Worm (Caenorhabditis elegans) whole organism, late embryonic: ENCODE measurements around the gene Y43F8B.3.

ENCODE experiments used
- F13H6.1 ChIP-seq: sonication (generic microtip); optimal IDR thresholded peaks from 2 replicates; lab custom pipeline; 2016; ENCODE audit warnings: missing genetic modification characterization, missing compliant biosample characterization
- K02D7.2 ChIP-seq: sonication (generic microtip); optimal IDR thresholded peaks from 2 replicates; lab custom pipeline; 2017; ENCODE audit warnings: mild to moderate bottlenecking, missing genetic modification characterization, missing compliant biosample characterization
- Y22D7AL.16 ChIP-seq: sonication (generic microtip); optimal IDR thresholded peaks from 2 replicates; lab custom pipeline; 2016; ENCODE audit warnings: missing genetic modification characterization, missing compliant biosample characterization
- ahr-1 ChIP-seq: sonication (generic microtip); optimal IDR thresholded peaks from 2 replicates; lab custom pipeline; 2016; ENCODE audit warnings: missing genetic modification characterization, missing compliant biosample characterization
- ama-1 ChIP-seq: fragments of 150-350 bp; optimal IDR thresholded peaks from 2 replicates; lab custom pipeline; 2014
- ceh-14 ChIP-seq: sonication (generic microtip); optimal IDR thresholded peaks from 2 replicates; lab custom pipeline; 2016; ENCODE audit warnings: missing genotype, missing genetic modification characterization, missing compliant biosample characterization
- ceh-18 ChIP-seq: sonication (generic microtip); optimal IDR thresholded peaks from 2 replicates; lab custom pipeline; 2016; ENCODE audit warnings: missing genetic modification characterization, missing compliant biosample characterization
- ceh-2 ChIP-seq: sonication (generic microtip); optimal IDR thresholded peaks from 2 replicates; lab custom pipeline; 2016; ENCODE audit warnings: missing genotype, missing genetic modification characterization, missing compliant biosample characterization
- ceh-22 ChIP-seq: sonication (generic microtip); optimal IDR thresholded peaks from 2 replicates; lab custom pipeline; 2017; ENCODE audit warnings: missing biosample characterization, missing genetic modification characterization
- ceh-31 ChIP-seq: sonication (generic microtip); optimal IDR thresholded peaks from 2 replicates; lab custom pipeline; 2016; ENCODE audit warnings: missing genetic modification characterization, missing compliant biosample characterization
- ceh-45 ChIP-seq: fragments of 200-800 bp; sonication (Bioruptor generic); IDR thresholded peaks from 2 replicates; pipeline ENCODE4 v1.3.6; 2022; ENCODE audit warnings: missing genetic modification reagents, missing genetic modification characterization, missing compliant biosample characterization
- che-1 ChIP-seq: sonication (generic microtip); optimal IDR thresholded peaks from 2 replicates; lab custom pipeline; 2016; ENCODE audit warnings: mild to moderate bottlenecking, missing genetic modification characterization, missing compliant biosample characterization
- dmd-4 ChIP-seq: sonication (generic microtip); optimal IDR thresholded peaks from 2 replicates; lab custom pipeline; 2016; ENCODE audit warnings: borderline replicate concordance, missing genetic modification characterization, missing compliant biosample characterization
- dve-1 ChIP-seq: sonication (generic microtip); optimal IDR thresholded peaks from 2 replicates; lab custom pipeline; 2017; ENCODE audit warnings: antibody characterized with exemption, mild to moderate bottlenecking, missing genetic modification characterization, missing compliant biosample characterization
- elt-4 ChIP-seq: sonication (generic microtip); optimal IDR thresholded peaks from 2 replicates; lab custom pipeline; 2016; ENCODE audit warnings: missing genetic modification characterization, missing compliant biosample characterization
- ets-4 ChIP-seq: sonication (generic microtip); optimal IDR thresholded peaks from 2 replicates; lab custom pipeline; 2016; ENCODE audit warnings: missing genetic modification characterization, missing compliant biosample characterization
- fax-1 ChIP-seq: sonication (generic microtip); optimal IDR thresholded peaks from 2 replicates; lab custom pipeline; 2016; ENCODE audit warnings: missing genotype, missing genetic modification characterization, missing compliant biosample characterization
- fkh-10 ChIP-seq: fragments of 150-350 bp; optimal IDR thresholded peaks from 2 replicates; lab custom pipeline; 2014; ENCODE audit warnings: missing biosample characterization, missing genetic modification reagents, missing genetic modification characterization
- fkh-6 ChIP-seq: sonication (generic microtip); optimal IDR thresholded peaks from 2 replicates; lab custom pipeline; 2016; ENCODE audit warnings: missing genetic modification characterization, missing compliant biosample characterization
- gmeb-2 ChIP-seq: sonication (generic microtip); optimal IDR thresholded peaks from 2 replicates; lab custom pipeline; 2016; ENCODE audit warnings: missing genetic modification characterization, inconsistent platforms, missing compliant biosample characterization
- hlh-15 ChIP-seq: sonication (generic microtip); optimal IDR thresholded peaks from 2 replicates; lab custom pipeline; 2016; ENCODE audit warnings: missing genetic modification characterization, missing compliant biosample characterization
- hlh-30 ChIP-seq: sonication (generic microtip); optimal IDR thresholded peaks from 2 replicates; lab custom pipeline; 2017; ENCODE audit warnings: antibody characterized with exemption, missing genetic modification characterization, missing compliant biosample characterization; ENCODE audit not compliant: insufficient read depth
- hlh-8 ChIP-seq: sonication (generic microtip); optimal IDR thresholded peaks from 2 replicates; lab custom pipeline; 2016; ENCODE audit warnings: missing genotype, missing genetic modification characterization, missing compliant biosample characterization
- lim-6 ChIP-seq: sonication (generic microtip); optimal IDR thresholded peaks from 2 replicates; lab custom pipeline; 2016; ENCODE audit warnings: missing genetic modification characterization, missing compliant biosample characterization
- lin-11 ChIP-seq: fragments of 200-800 bp; sonication (Bioruptor generic); optimal IDR thresholded peaks from 2 replicates; lab custom pipeline; 2018; ENCODE audit warnings: mild to moderate bottlenecking, missing genetic modification characterization, missing compliant biosample characterization
- madf-2 ChIP-seq: sonication (generic microtip); optimal IDR thresholded peaks from 2 replicates; lab custom pipeline; 2017; ENCODE audit warnings: missing genetic modification characterization, missing compliant biosample characterization
- nhr-11 ChIP-seq: fragments of 150-350 bp; optimal IDR thresholded peaks from 2 replicates; lab custom pipeline; 2014; ENCODE audit warnings: missing biosample characterization, missing genetic modification characterization
- odd-2 ChIP-seq: sonication (generic microtip); optimal IDR thresholded peaks from 2 replicates; lab custom pipeline; 2017; ENCODE audit warnings: antibody characterized with exemption, mild to moderate bottlenecking, missing genetic modification characterization, missing compliant biosample characterization
- pag-3 ChIP-seq: sonication (generic microtip); optimal IDR thresholded peaks from 2 replicates; lab custom pipeline; 2016; ENCODE audit warnings: missing compliant biosample characterization, missing genetic modification characterization, borderline replicate concordance
- pat-9 ChIP-seq: fragments of 200-800 bp; sonication (Bioruptor generic); optimal IDR thresholded peaks from 2 replicates; lab custom pipeline; 2018; ENCODE audit warnings: mild to moderate bottlenecking, missing genetic modification characterization, moderate library complexity, missing compliant biosample characterization
- pha-4 ChIP-seq: fragments of 150-350 bp; optimal IDR thresholded peaks from 2 replicates; lab custom pipeline; 2018; ENCODE audit warnings: missing biosample characterization, missing genetic modification reagents, missing genetic modification characterization
- pros-1 ChIP-seq: fragments of 150-350 bp; optimal IDR thresholded peaks from 2 replicates; lab custom pipeline; 2014; ENCODE audit warnings: missing biosample characterization, missing genetic modification reagents, missing genetic modification characterization
- rnt-1 ChIP-seq: sonication (generic microtip); optimal IDR thresholded peaks from 2 replicates; lab custom pipeline; 2016; ENCODE audit warnings: missing genetic modification characterization, missing compliant biosample characterization
- sox-4 ChIP-seq: sonication (generic microtip); optimal IDR thresholded peaks from 2 replicates; lab custom pipeline; 2017; ENCODE audit warnings: mild to moderate bottlenecking, missing genetic modification characterization, inconsistent platforms, missing compliant biosample characterization
- tbx-7 ChIP-seq: sonication (generic microtip); optimal IDR thresholded peaks from 2 replicates; lab custom pipeline; 2016; ENCODE audit warnings: missing genotype, missing genetic modification characterization, missing compliant biosample characterization
- ttx-3 ChIP-seq: sonication (generic microtip); optimal IDR thresholded peaks from 2 replicates; lab custom pipeline; 2016; ENCODE audit warnings: missing genetic modification reagents, missing genetic modification characterization, missing compliant biosample characterization
- unc-42 ChIP-seq: sonication (generic microtip); optimal IDR thresholded peaks from 2 replicates; lab custom pipeline; 2016; ENCODE audit warnings: missing genotype, missing genetic modification characterization, missing compliant biosample characterization
- unc-86 ChIP-seq: sonication (generic microtip); optimal IDR thresholded peaks from 2 replicates; lab custom pipeline; 2016; ENCODE audit warnings: missing genetic modification characterization, missing compliant biosample characterization
- ztf-16 ChIP-seq: sonication (generic microtip); optimal IDR thresholded peaks from 2 replicates; lab custom pipeline; 2017; ENCODE audit warnings: missing genetic modification characterization, missing compliant biosample characterization

Gene Y43F8B.3

DNA sequence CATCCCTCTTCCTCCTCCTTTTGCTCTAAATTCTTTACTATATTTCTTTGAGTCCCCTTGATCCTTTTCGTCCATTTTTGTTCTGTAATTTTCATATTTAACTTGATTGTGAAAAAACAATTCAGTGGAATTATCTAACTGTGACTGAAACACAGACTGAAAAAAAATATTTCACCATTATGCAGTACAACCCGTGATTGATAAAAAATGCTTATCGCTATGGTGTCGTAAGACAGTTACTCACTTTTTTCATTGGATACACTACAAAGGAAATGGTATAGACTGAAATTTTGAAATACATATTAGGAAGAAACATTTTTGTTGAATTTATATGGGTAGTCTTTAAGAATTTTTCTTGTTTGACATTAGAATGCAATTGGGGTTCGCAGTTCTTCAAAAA lies 35.3 kb upstream of the Y43F8B.3 start, which contains the start of gene Y43F8B.23:
Y43F8B.23 (minus strand) TSS at position 75 of the 400 bp plus-strand sequence.
- TF ChIP-seq hlh-15 (tag; lab: Kevin White, UChicago) (no peak), K02D7.2 (no peak), Y22D7AL.16 (tag; lab: Kevin White, UChicago) (no peak), madf-2 (tag; lab: Kevin White, UChicago) (no peak), pat-9 (tag; lab: Kevin White, UChicago) (no peak), fkh-10 (GFP tag; lab: Kevin White, UChicago) (no peak), che-1 (no peak), dve-1 (no peak), lim-6 (no peak), hlh-30 (tag; lab: Kevin White, UChicago) (no peak), dmd-4 (tag; lab: Kevin White, UChicago) (no peak), unc-42 (tag; lab: Kevin White, UChicago) (no peak), fkh-6 (no peak), hlh-8 (tag; lab: Kevin White, UChicago) (no peak), unc-86 (no peak), gmeb-2 (tag; lab: Kevin White, UChicago) (no peak), pha-4 (no peak), fax-1 (tag; lab: Kevin White, UChicago) (no peak), F13H6.1 (tag; lab: Kevin White, UChicago) (no peak), elt-4 (no peak)

DNA sequence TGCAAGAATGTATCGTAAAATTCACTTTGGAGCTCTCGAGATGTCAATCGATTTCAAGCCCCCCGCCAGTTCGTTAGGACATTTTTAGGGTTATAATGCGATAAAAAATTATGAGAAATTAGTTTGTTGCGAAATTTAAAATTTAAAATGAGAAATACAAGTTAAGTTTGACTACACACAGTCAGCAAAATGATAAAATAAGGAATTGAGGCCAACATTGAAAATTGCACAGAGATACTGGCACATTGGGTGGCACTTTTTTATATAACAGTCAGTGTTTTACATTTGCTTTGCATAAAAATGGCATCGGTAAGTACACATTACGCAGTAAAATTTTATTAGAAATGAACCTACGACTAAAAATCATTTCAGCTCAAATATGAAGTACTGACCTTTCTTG lies 34.8 kb upstream of the Y43F8B.3 start, which contains the start of gene Y43F8B.12:
Y43F8B.12 (plus strand) TSS at position 301 of the 400 bp plus-strand sequence.
- no peak for TF ChIP-seq rnt-1
- TF ChIP-seq odd-2, result no peak
- no peak for TF ChIP-seq K02D7.2
- no peak for TF ChIP-seq sox-4
- TF ChIP-seq fkh-6, result no peak
- no peak for TF ChIP-seq ama-1 (lab: Kevin White, UChicago)
- TF ChIP-seq nhr-11 (tag; lab: Kevin White, UChicago), result no peak
- TF ChIP-seq hlh-15 (tag; lab: Kevin White, UChicago), result no peak
- TF ChIP-seq ceh-31 (tag; lab: Kevin White, UChicago), result no peak
- TF ChIP-seq ets-4 (tag; lab: Kevin White, UChicago), result no peak
- no peak for TF ChIP-seq ceh-18 (tag; lab: Kevin White, UChicago)
- TF ChIP-seq ceh-45 (GFP tag; lab: Robert Waterston, UW), result no peak
- no peak for TF ChIP-seq ceh-14
- no peak for TF ChIP-seq ttx-3 (tag; lab: Kevin White, UChicago)
- TF ChIP-seq pag-3 (tag; lab: Kevin White, UChicago), result no peak
- TF ChIP-seq, all 69 proteins: peak for 0

DNA sequence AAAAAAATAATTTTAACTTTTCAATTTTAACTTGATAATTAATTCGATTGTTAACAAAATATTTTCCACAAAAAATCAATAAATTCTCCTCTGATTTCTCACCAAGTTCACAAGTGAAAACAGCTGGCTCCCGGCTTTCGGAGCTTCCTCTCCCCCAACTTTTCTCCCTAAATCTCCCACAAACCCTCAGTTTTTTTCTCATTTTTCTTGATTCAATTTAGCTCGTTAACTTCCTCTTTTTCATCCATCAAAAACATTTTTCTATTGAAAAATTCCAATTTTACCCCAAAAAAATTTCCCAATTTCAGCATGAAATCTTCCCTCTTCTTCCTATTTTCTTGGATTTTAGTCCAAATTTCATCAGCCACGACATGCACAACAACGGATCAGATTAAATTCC lies 32.5 kb upstream of the Y43F8B.3 start, which contains the start of gene Y43F8B.11:
Y43F8B.11 (plus strand) TSS at position 301 of the 400 bp plus-strand sequence.
- no peak for TF ChIP-seq unc-42 (tag; lab: Kevin White, UChicago)
- no peak for TF ChIP-seq ceh-2 (tag; lab: Kevin White, UChicago)
- TF ChIP-seq ztf-16 (tag; lab: Kevin White, UChicago), result no peak
- no peak for TF ChIP-seq pros-1 (tag; lab: Kevin White, UChicago)
- TF ChIP-seq lin-11 (tag; lab: Kevin White, UChicago), result no peak
- no peak for TF ChIP-seq dmd-4 (tag; lab: Kevin White, UChicago)
- TF ChIP-seq ceh-22 (tag; lab: Kevin White, UChicago), result no peak
- TF ChIP-seq tbx-7 (tag; lab: Kevin White, UChicago), result no peak
- TF ChIP-seq nhr-11 (tag; lab: Kevin White, UChicago), result no peak
- no peak for TF ChIP-seq madf-2 (tag; lab: Kevin White, UChicago)
- no peak for TF ChIP-seq hlh-30 (tag; lab: Kevin White, UChicago)
- TF ChIP-seq ceh-45 (GFP tag; lab: Robert Waterston, UW), result no peak
- TF ChIP-seq fax-1 (tag; lab: Kevin White, UChicago), result no peak
- no peak for TF ChIP-seq ahr-1 (tag; lab: Kevin White, UChicago)
